Worm (Caenorhabditis elegans) whole organism, L2 larva: ENCODE measurements around the gene pacs-1.

Experiments
- C34F6.9 ChIP-seq: fragments of 150-350 bp; optimal IDR thresholded peaks from 2 replicates; lab custom pipeline; 2014; ENCODE audit warnings: missing biosample characterization, missing genetic modification characterization
- F13H6.1 ChIP-seq: sonication (generic microtip); optimal IDR thresholded peaks from 2 replicates; lab custom pipeline; 2016; ENCODE audit warnings: missing genetic modification characterization, missing compliant biosample characterization
- R02D3.7 ChIP-seq: fragments of 150-350 bp; optimal IDR thresholded peaks from 2 replicates; lab custom pipeline; 2014; ENCODE audit warnings: missing biosample characterization, missing genetic modification characterization
- Y55F3AM.14 ChIP-seq: fragments of 200-800 bp; sonication (Bioruptor generic); optimal IDR thresholded peaks from 2 replicates; lab custom pipeline; 2018; ENCODE audit warnings: mild to moderate bottlenecking, missing genetic modification characterization, missing compliant biosample characterization
- ZK546.5 ChIP-seq: sonication (generic microtip); optimal IDR thresholded peaks from 2 replicates; lab custom pipeline; 2017; ENCODE audit warnings: missing biosample characterization, missing genetic modification characterization
- alr-1 ChIP-seq: fragments of 150-350 bp; optimal IDR thresholded peaks from 2 replicates; lab custom pipeline; 2014; ENCODE audit warnings: missing biosample characterization, missing genetic modification characterization
- aly-2 ChIP-seq: fragments of 150-350 bp; optimal IDR thresholded peaks from 2 replicates; lab custom pipeline; 2014; ENCODE audit warnings: missing biosample characterization, missing genetic modification characterization
- blmp-1 ChIP-seq: sonication (generic microtip); optimal IDR thresholded peaks from 2 replicates; lab custom pipeline; 2017; ENCODE audit warnings: missing genetic modification characterization, mild to moderate bottlenecking, missing compliant biosample characterization, antibody characterized with exemption, moderate library complexity; ENCODE audit not compliant: insufficient read depth
- ceh-16 ChIP-seq: fragments of 150-350 bp; optimal IDR thresholded peaks from 2 replicates; lab custom pipeline; 2014; ENCODE audit warnings: missing biosample characterization, missing genetic modification characterization
- ceh-82 ChIP-seq: fragments of 150-350 bp; optimal IDR thresholded peaks from 2 replicates; lab custom pipeline; 2014; ENCODE audit warnings: missing biosample characterization, missing genetic modification characterization
- dmd-4 ChIP-seq: sonication (generic microtip); optimal IDR thresholded peaks from 2 replicates; lab custom pipeline; 2017; ENCODE audit warnings: missing biosample characterization, missing genetic modification characterization
- egl-27 ChIP-seq: sonication (generic microtip); optimal IDR thresholded peaks from 3 replicates; lab custom pipeline; 2017; ENCODE audit warnings: missing biosample characterization, missing genetic modification reagents, missing genetic modification characterization
- elt-1 ChIP-seq: fragments of 150-350 bp; optimal IDR thresholded peaks from 2 replicates; lab custom pipeline; 2014; ENCODE audit warnings: missing biosample characterization, missing genetic modification characterization
- elt-3 ChIP-seq: sonication (generic microtip); optimal IDR thresholded peaks from 2 replicates; lab custom pipeline; 2017; ENCODE audit warnings: missing biosample characterization, missing genetic modification characterization
- fos-1 ChIP-seq: fragments of 150-350 bp; optimal IDR thresholded peaks from 2 replicates; lab custom pipeline; 2014; ENCODE audit warnings: missing biosample characterization, missing genetic modification characterization
- lin-13 ChIP-seq: fragments of 150-350 bp; optimal IDR thresholded peaks from 2 replicates; lab custom pipeline; 2014; ENCODE audit warnings: missing biosample characterization, missing genetic modification reagents, missing genetic modification characterization
- lin-39 ChIP-seq: fragments of 150-350 bp; optimal IDR thresholded peaks from 2 replicates; lab custom pipeline; 2014; ENCODE audit warnings: missing biosample characterization, missing genetic modification reagents, missing genetic modification characterization
- lsy-2 ChIP-seq, 2 experiments: fragments of 150-350 bp in 1 of 2; sonication (generic microtip) in 1 of 2; optimal IDR thresholded peaks; 2 replicates each; lab custom pipeline; 2014 to 2017; ENCODE audit warnings: missing biosample characterization in 2 of 2, missing genetic modification characterization in 2 of 2
- mab-5 ChIP-seq: fragments of 150-350 bp; optimal IDR thresholded peaks from 2 replicates; lab custom pipeline; 2014; ENCODE audit warnings: missing biosample characterization, missing genetic modification characterization
- mbf-1 ChIP-seq: sonication (generic microtip); optimal IDR thresholded peaks from 2 replicates; lab custom pipeline; 2017; ENCODE audit warnings: missing biosample characterization, missing genetic modification characterization
- mdl-1 ChIP-seq, 2 experiments: fragments of 150-350 bp in 1 of 2; sonication (generic microtip) in 1 of 2; optimal IDR thresholded peaks; 2 replicates each; lab custom pipeline; 2017; ENCODE audit warnings: missing biosample characterization in 2 of 2, missing genetic modification characterization in 2 of 2
- nhr-129 ChIP-seq: fragments of 150-350 bp; optimal IDR thresholded peaks from 2 replicates; lab custom pipeline; 2014; ENCODE audit warnings: missing biosample characterization, missing genetic modification characterization
- nhr-21 ChIP-seq: fragments of 150-350 bp; optimal IDR thresholded peaks from 2 replicates; lab custom pipeline; 2014; ENCODE audit warnings: missing biosample characterization, missing genetic modification characterization
- nhr-237 ChIP-seq: fragments of 150-350 bp; optimal IDR thresholded peaks from 2 replicates; lab custom pipeline; 2014; ENCODE audit warnings: missing biosample characterization, missing genetic modification characterization
- nhr-25 ChIP-seq: fragments of 150-350 bp; sonication (generic microtip); optimal IDR thresholded peaks from 3 replicates; lab custom pipeline; 2014; ENCODE audit warnings: missing biosample characterization, missing genetic modification characterization
- nhr-77 ChIP-seq: fragments of 150-350 bp; optimal IDR thresholded peaks from 2 replicates; lab custom pipeline; 2014; ENCODE audit warnings: missing biosample characterization, missing genetic modification characterization
- skn-1 ChIP-seq: sonication (generic microtip); optimal IDR thresholded peaks from 2 replicates; lab custom pipeline; 2017; ENCODE audit warnings: missing biosample characterization, missing genetic modification characterization
- sma-3 ChIP-seq: sonication (generic microtip); optimal IDR thresholded peaks from 2 replicates; lab custom pipeline; 2016; ENCODE audit warnings: missing genetic modification reagents, missing genetic modification characterization, missing compliant biosample characterization
- sma-9 ChIP-seq, 2 experiments: fragments of 150-350 bp in 1 of 2; sonication (generic microtip) in 1 of 2; optimal IDR thresholded peaks; 2 replicates each; lab custom pipeline; 2014 to 2016; ENCODE audit warnings: missing genetic modification characterization in 2 of 2, mild to moderate bottlenecking in 1 of 2, missing biosample characterization in 1 of 2, missing compliant biosample characterization in 1 of 2, missing genetic modification reagents in 1 of 2, moderate library complexity in 1 of 2
- snpc-4 ChIP-seq: fragments of 150-350 bp; optimal IDR thresholded peaks from 2 replicates; lab custom pipeline; 2014; ENCODE audit warnings: missing biosample characterization, missing genetic modification characterization
- unc-55 ChIP-seq: fragments of 150-350 bp; sonication (generic microtip); optimal IDR thresholded peaks from 3 replicates; lab custom pipeline; 2014; ENCODE audit warnings: missing biosample characterization, missing genetic modification reagents, missing genetic modification characterization
- unc-62 ChIP-seq: fragments of 150-350 bp; optimal IDR thresholded peaks from 2 replicates; lab custom pipeline; 2014; ENCODE audit warnings: missing biosample characterization, missing genetic modification reagents, missing genetic modification characterization
- zag-1 ChIP-seq: fragments of 150-350 bp; optimal IDR thresholded peaks from 2 replicates; lab custom pipeline; 2014; ENCODE audit warnings: missing biosample characterization, missing genetic modification characterization
- ztf-1 ChIP-seq: fragments of 200-800 bp; sonication (Bioruptor generic); conservative IDR thresholded peaks from 2 replicates; pipeline ENCODE4 v1.3.6; 2022; ENCODE audit warnings: missing genetic modification characterization, missing compliant biosample characterization
- ztf-11 ChIP-seq: sonication (generic microtip); optimal IDR thresholded peaks from 2 replicates; lab custom pipeline; 2017; ENCODE audit warnings: missing biosample characterization, missing genetic modification characterization
- ztf-4 ChIP-seq: fragments of 150-350 bp; optimal IDR thresholded peaks from 2 replicates; lab custom pipeline; 2014; ENCODE audit warnings: missing biosample characterization, missing genetic modification characterization

pacs-1 gene

ce11 chrV:9225675-9226144 is 8.7 kb upstream of the pacs-1 start, which contains the start of gene F07C3.2 (continued):
- TF ChIP-seq aly-2 (tag; lab: Kevin White, UChicago), result no peak
- TF ChIP-seq nhr-129, result peak; percentile 8
- TF ChIP-seq nhr-77 (tag; lab: Kevin White, UChicago), result no peak

- TF ChIP-seq ceh-16 (tag; lab: Kevin White, UChicago) (no peak), blmp-1 (tag; lab: Kevin White, UChicago) (peak; percentile 74), unc-55 (GFP tag; lab: Kevin White, UChicago) (peak; percentile 26)
- TF ChIP-seq, all 48 proteins: peak for 2
These were observed 7.9 kb upstream of the pacs-1 start for ce11 chrV:9224981-9225380.

ce11 chrV:9224377-9224776 is 7.3 kb upstream of the pacs-1 start:
- no peak for TF ChIP-seq snpc-4
- no peak for TF ChIP-seq egl-27
- no peak for TF ChIP-seq sma-9 (GFP tag; optimal IDR thresholded peaks at IDR 0.05; lab: Kevin White, UChicago)
- no peak for TF ChIP-seq sma-9 (tag; optimal IDR thresholded peaks at IDR 0.05; lab: Kevin White, UChicago)
- no peak for TF ChIP-seq elt-1 (tag; lab: Kevin White, UChicago)
- TF ChIP-seq zag-1, result no peak
- no peak for TF ChIP-seq Y55F3AM.14 (GFP tag; lab: Kevin White, UChicago)
- TF ChIP-seq R02D3.7 (tag; lab: Kevin White, UChicago), result no peak
- TF ChIP-seq ceh-82 (tag; lab: Kevin White, UChicago), result no peak
- TF ChIP-seq nhr-237 (tag; lab: Kevin White, UChicago), result no peak
- no peak for TF ChIP-seq ztf-11 (tag; lab: Kevin White, UChicago)
- TF ChIP-seq mbf-1 (tag; lab: Kevin White, UChicago), result no peak
- TF ChIP-seq nhr-25 (tag; lab: Kevin White, UChicago), result no peak
- TF ChIP-seq unc-62 (GFP tag; lab: Kevin White, UChicago), result no peak
- no peak for TF ChIP-seq nhr-21
- TF ChIP-seq ztf-1, result no peak
- TF ChIP-seq, all 48 proteins: peak for 0

- TF ChIP-seq ZK546.5 (tag; lab: Kevin White, UChicago) (no peak), fos-1 (no peak), nhr-237 (tag; lab: Kevin White, UChicago) (no peak), unc-55 (GFP tag; lab: Kevin White, UChicago) (no peak), zag-1 (no peak), nhr-21 (no peak), mab-5 (tag; lab: Kevin White, UChicago) (no peak), skn-1 (tag; lab: Kevin White, UChicago) (no peak), ceh-16 (tag; lab: Kevin White, UChicago) (no peak), ztf-11 (tag; lab: Kevin White, UChicago) (no peak), elt-3 (tag; lab: Kevin White, UChicago) (no peak), dmd-4 (tag; lab: Kevin White, UChicago) (no peak), lin-13 (no peak), C34F6.9 (tag; lab: Kevin White, UChicago) (no peak), ceh-82 (tag; lab: Kevin White, UChicago) (no peak), ztf-4 (no peak), lin-39 (no peak), Y55F3AM.14 (GFP tag; lab: Kevin White, UChicago) (no peak)
These were observed 5.8 kb upstream of the pacs-1 start for ce11 chrV:9222819-9223218.

ce11 chrV:9221566-9221965 is 4.5 kb upstream of the pacs-1 start, which contains the start of gene grd-6:
TSS of gene grd-6 (plus strand) at chrV:9221866.
- no peak for TF ChIP-seq lsy-2 (tag; optimal IDR thresholded peaks at IDR 0.05; lab: Kevin White, UChicago)
- no peak for TF ChIP-seq snpc-4
- TF ChIP-seq alr-1, result no peak
- TF ChIP-seq lin-13, result no peak
- no peak for TF ChIP-seq sma-3 (GFP tag; lab: Kevin White, UChicago)
- no peak for TF ChIP-seq elt-1 (tag; lab: Kevin White, UChicago)
- TF ChIP-seq Y55F3AM.14 (GFP tag; lab: Kevin White, UChicago), result no peak
- TF ChIP-seq mdl-1 (tag; optimal IDR thresholded peaks at IDR 0.05; lab: Kevin White, UChicago), result no peak
- no peak for TF ChIP-seq sma-9 (GFP tag; optimal IDR thresholded peaks at IDR 0.05; lab: Kevin White, UChicago)
- no peak for TF ChIP-seq sma-9 (tag; optimal IDR thresholded peaks at IDR 0.05; lab: Kevin White, UChicago)
- no peak for TF ChIP-seq egl-27
- no peak for TF ChIP-seq nhr-25 (tag; lab: Kevin White, UChicago)
- no peak for TF ChIP-seq ceh-16 (tag; lab: Kevin White, UChicago)
- no peak for TF ChIP-seq blmp-1 (tag; lab: Kevin White, UChicago)
- TF ChIP-seq unc-62 (GFP tag; lab: Kevin White, UChicago), result no peak
- TF ChIP-seq fos-1, result no peak
- TF ChIP-seq ZK546.5 (tag; lab: Kevin White, UChicago), result no peak
- no peak for TF ChIP-seq F13H6.1 (tag; lab: Kevin White, UChicago)
- TF ChIP-seq ceh-82 (tag; lab: Kevin White, UChicago), result no peak
- TF ChIP-seq elt-3 (tag; lab: Kevin White, UChicago), result no peak
